Worm (Caenorhabditis elegans): ENCODE measurements around the gene srz-70.

DNA sequence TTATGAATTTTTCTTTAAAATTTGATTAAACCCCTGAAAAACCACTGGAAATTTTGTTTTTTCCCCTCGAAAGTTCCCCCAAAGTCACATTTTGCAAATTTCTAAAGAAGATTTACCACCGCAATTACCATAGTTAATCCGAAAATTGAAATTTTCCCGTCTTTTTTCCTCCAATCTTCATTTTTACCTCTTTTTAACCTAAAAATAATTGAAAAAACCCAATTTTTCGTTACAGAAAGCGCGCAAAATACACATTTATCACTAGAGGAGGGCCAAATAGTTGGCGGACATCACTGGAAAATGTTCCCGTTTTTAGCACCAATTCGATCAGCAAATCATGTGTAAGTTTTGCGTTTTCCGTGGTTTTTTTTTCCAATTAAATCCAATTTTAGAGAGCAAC lies 37.8 kb upstream of the srz-70 start, which contains the start of gene unc-33:
- TF ChIP-seq pha-4 (tag; optimal IDR thresholded peaks at IDR 0.05) (no peak), jun-1 (tag; optimal IDR thresholded peaks at IDR 0.05) (no peak), ceh-82 (tag; optimal IDR thresholded peaks at IDR 0.05) (no peak), skn-1 (tag; optimal IDR thresholded peaks at IDR 0.05) (no peak)
